Fruit fly (Drosophila melanogaster) whole organism, embryonic: ENCODE data around the gene wapl.

Experiments
- Abd-B ChIP-seq: fragments of 200-800 bp; sonication (Bioruptor generic); optimal IDR thresholded peaks from 2 replicates; lab custom pipeline; 2018; ENCODE audit warnings: missing biosample characterization, mild to moderate bottlenecking, missing genetic modification characterization, moderate library complexity
- Aef1 ChIP-seq: fragments of 200-800 bp; sonication (Bioruptor generic); IDR thresholded peaks from 3 replicates; pipeline ENCODE4 v1.3.6; 2022; ENCODE audit warnings: missing biosample characterization, missing genetic modification characterization
- Awh ChIP-seq: fragments of 200-800 bp; sonication (Bioruptor generic); IDR thresholded peaks from 2 replicates; pipeline ENCODE4, ENCODE4 v1.3.6; 2022; ENCODE audit warnings: missing biosample characterization, missing genetic modification characterization
- BtbVII ChIP-seq: fragments of 200-800 bp; sonication (Bioruptor generic); optimal IDR thresholded peaks from 3 replicates; lab custom pipeline; 2017; ENCODE audit warnings: missing biosample characterization, mild to moderate bottlenecking, missing genetic modification characterization
- CG12219 ChIP-seq: fragments of 200-800 bp; sonication (Bioruptor generic); optimal IDR thresholded peaks from 3 replicates; lab custom pipeline; 2018; ENCODE audit warnings: missing biosample characterization, mild to moderate bottlenecking, missing genetic modification characterization
- CG12236 ChIP-seq: fragments of 200-800 bp; sonication (Bioruptor generic); optimal IDR thresholded peaks from 2 replicates; lab custom pipeline; 2016; ENCODE audit warnings: missing biosample characterization, missing genetic modification characterization
- CG16863 ChIP-seq: fragments of 200-800 bp; sonication (Bioruptor generic); optimal IDR thresholded peaks from 3 replicates; lab custom pipeline; 2016; ENCODE audit warnings: missing biosample characterization, missing genetic modification characterization
- CG17802 ChIP-seq: fragments of 200-800 bp; sonication (Bioruptor generic); optimal IDR thresholded peaks from 2 replicates; lab custom pipeline; 2018; ENCODE audit warnings: missing biosample characterization, mild to moderate bottlenecking, missing genetic modification characterization, moderate library complexity
- CG18599 ChIP-seq: fragments of 200-800 bp; sonication (Bioruptor generic); optimal IDR thresholded peaks from 3 replicates; lab custom pipeline; 2017; ENCODE audit warnings: missing biosample characterization, missing genetic modification characterization, mild to moderate bottlenecking, moderate library complexity, missing genetic modification reagents
- CG2116 ChIP-seq: fragments of 200-800 bp; sonication (Bioruptor generic); optimal IDR thresholded peaks from 3 replicates; lab custom pipeline; 2018; ENCODE audit warnings: missing biosample characterization, mild to moderate bottlenecking, missing genetic modification characterization
- CG3838 ChIP-seq: fragments of 200-800 bp; sonication (Bioruptor generic); optimal IDR thresholded peaks from 3 replicates; lab custom pipeline; 2016; ENCODE audit warnings: missing biosample characterization, missing genetic modification characterization
- CG4360 ChIP-seq: fragments of 200-800 bp; sonication (Bioruptor generic); IDR thresholded peaks from 2 replicates; pipeline ENCODE4 v1.3.6; 2022; ENCODE audit warnings: missing biosample characterization, missing genetic modification characterization
- CG43689 ChIP-seq: fragments of 200-800 bp; sonication (Bioruptor generic); IDR thresholded peaks from 2 replicates; pipeline ENCODE4 v1.3.6; 2022; ENCODE audit warnings: missing biosample characterization, missing genetic modification characterization
- CG4854 ChIP-seq: fragments of 200-800 bp; sonication (Bioruptor generic); optimal IDR thresholded peaks from 2 replicates; lab custom pipeline; 2016; ENCODE audit warnings: missing biosample characterization, missing genetic modification characterization, inconsistent platforms
- CG8388 ChIP-seq: fragments of 200-800 bp; sonication (Bioruptor generic); optimal IDR thresholded peaks from 2 replicates; lab custom pipeline; 2019; ENCODE audit warnings: missing biosample characterization, mild to moderate bottlenecking, missing genetic modification characterization, moderate library complexity
- CrebB ChIP-seq: fragments of 200-800 bp; sonication (Bioruptor generic); optimal IDR thresholded peaks from 3 replicates; lab custom pipeline; 2018; ENCODE audit warnings: missing biosample characterization, mild to moderate bottlenecking, missing genetic modification characterization
- Dad ChIP-seq: fragments of 200-800 bp; sonication (Bioruptor generic); optimal IDR thresholded peaks from 3 replicates; lab custom pipeline; 2016; ENCODE audit warnings: missing biosample characterization, missing genetic modification characterization
- Gsc ChIP-seq: fragments of 200-800 bp; sonication (Bioruptor generic); IDR thresholded peaks from 2 replicates; pipeline ENCODE4 v1.3.6; 2022; ENCODE audit warnings: missing biosample characterization, missing genetic modification characterization
- Hmx ChIP-seq: fragments of 200-800 bp; sonication (Bioruptor generic); optimal IDR thresholded peaks from 2 replicates; lab custom pipeline; 2016; ENCODE audit warnings: missing biosample characterization, missing genetic modification characterization
- Hr51 ChIP-seq, 2 experiments: fragments of 200-800 bp; sonication (Bioruptor generic); optimal IDR thresholded peaks; 2 replicates in 1 of 2; 3 replicates in 1 of 2; lab custom pipeline; 2016 to 2018; ENCODE audit warnings: missing biosample characterization in 2 of 2, missing genetic modification characterization in 2 of 2, mild to moderate bottlenecking in 1 of 2, moderate library complexity in 1 of 2
- NFAT ChIP-seq: fragments of 200-800 bp; sonication (Bioruptor generic); IDR thresholded peaks from 2 replicates; pipeline ENCODE4 v1.3.6; 2022; ENCODE audit warnings: missing biosample characterization, missing genetic modification characterization
- Nf-YB ChIP-seq: fragments of 200-800 bp; sonication (Bioruptor generic); optimal IDR thresholded peaks from 3 replicates; lab custom pipeline; 2019; ENCODE audit warnings: missing biosample characterization, mild to moderate bottlenecking, missing genetic modification characterization, moderate library complexity
- Opbp ChIP-seq: fragments of 200-800 bp; sonication (Bioruptor generic); IDR thresholded peaks from 3 replicates; pipeline ENCODE4 v1.3.6; 2022; ENCODE audit warnings: missing biosample characterization, missing genetic modification characterization; ENCODE audit not compliant: partially characterized antibody
- Pdp1 ChIP-seq, 2 experiments: fragments of 200-800 bp; sonication (Bioruptor generic); optimal IDR thresholded peaks; 3 replicates each; lab custom pipeline; 2016; ENCODE audit warnings: missing biosample characterization in 2 of 2, missing genetic modification characterization in 2 of 2, mild to moderate bottlenecking in 1 of 2, moderate library complexity in 1 of 2
- Ptx1 ChIP-seq: fragments of 200-800 bp; sonication (Bioruptor generic); IDR thresholded peaks from 2 replicates; pipeline ENCODE4 v1.3.6; 2022; ENCODE audit warnings: missing biosample characterization, missing genetic modification characterization
- Rfx ChIP-seq: fragments of 200-800 bp; sonication (Bioruptor generic); IDR thresholded peaks from 2 replicates; pipeline ENCODE4 v1.3.6; 2022; ENCODE audit warnings: missing biosample characterization, missing genetic modification characterization
- Trl ChIP-seq, 3 experiments: fragments of >200 bp in 2 of 3; fragments of 200-800 bp in 1 of 3; sonication (Bioruptor generic) in 1 of 3; optimal IDR thresholded peaks; 2 replicates in 1 of 3; 3 replicates in 2 of 3; lab custom pipeline; 2016 to 2017; ENCODE audit warnings: missing biosample characterization in 1 of 3, missing genetic modification characterization in 1 of 3
- Xbp1 ChIP-seq: fragments of 200-800 bp; sonication (Bioruptor generic); optimal IDR thresholded peaks from 3 replicates; lab custom pipeline; 2016; ENCODE audit warnings: missing biosample characterization, mild to moderate bottlenecking, missing genetic modification characterization
- abd-A ChIP-seq: fragments of 200-800 bp; sonication (Bioruptor generic); optimal IDR thresholded peaks from 3 replicates; lab custom pipeline; 2019; ENCODE audit warnings: missing biosample characterization, mild to moderate bottlenecking, missing genetic modification characterization, moderate library complexity
- ase ChIP-seq: fragments of 200-800 bp; sonication (Bioruptor generic); IDR thresholded peaks from 3 replicates; pipeline ENCODE4 v1.3.6; 2022; ENCODE audit warnings: missing biosample characterization, missing genetic modification characterization
- ash1 ChIP-seq: fragments of 200-800 bp; sonication (Bioruptor generic); optimal IDR thresholded peaks from 2 replicates; lab custom pipeline; 2018; ENCODE audit warnings: missing biosample characterization, mild to moderate bottlenecking, missing genetic modification characterization
- bab2 ChIP-seq: fragments of 200-800 bp; sonication (Bioruptor generic); optimal IDR thresholded peaks from 2 replicates; lab custom pipeline; 2016; ENCODE audit warnings: missing biosample characterization, missing genetic modification characterization
- chinmo ChIP-seq: fragments of 200-800 bp; sonication (Bioruptor generic); IDR thresholded peaks from 4 replicates; pipeline ENCODE4 v1.3.6; 2022; ENCODE audit warnings: missing biosample characterization, missing genetic modification characterization; ENCODE audit not compliant: partially characterized antibody
- dmrt11E ChIP-seq: fragments of 200-800 bp; sonication (Bioruptor generic); optimal IDR thresholded peaks from 3 replicates; lab custom pipeline; 2018; ENCODE audit warnings: missing biosample characterization, mild to moderate bottlenecking, missing genetic modification characterization, moderate library complexity
- ewg ChIP-seq: fragments of 200-800 bp; sonication (Bioruptor generic); optimal IDR thresholded peaks from 3 replicates; lab custom pipeline; 2017; ENCODE audit warnings: mild to moderate bottlenecking, missing biosample characterization, missing genetic modification reagents, missing genetic modification characterization
- exex ChIP-seq: fragments of 200-800 bp; sonication (Bioruptor generic); optimal IDR thresholded peaks from 4 replicates; lab custom pipeline; 2018; ENCODE audit warnings: missing biosample characterization, mild to moderate bottlenecking, missing genetic modification characterization, moderate library complexity
- ftz-f1 ChIP-seq: fragments of 200-800 bp; sonication (Bioruptor generic); optimal IDR thresholded peaks from 2 replicates; lab custom pipeline; 2016; ENCODE audit warnings: missing biosample characterization, missing genetic modification characterization
- jigr1 ChIP-seq: fragments of 200-800 bp; sonication (Bioruptor generic); IDR thresholded peaks from 3 replicates; pipeline ENCODE4 v1.3.6; 2022; ENCODE audit warnings: missing biosample characterization, missing genetic modification characterization
- kah ChIP-seq: fragments of 200-800 bp; sonication (Bioruptor generic); optimal IDR thresholded peaks from 2 replicates; lab custom pipeline; 2018; ENCODE audit warnings: missing biosample characterization, mild to moderate bottlenecking, missing genetic modification characterization
- repo ChIP-seq: fragments of 200-800 bp; sonication (Bioruptor generic); optimal IDR thresholded peaks from 2 replicates; lab custom pipeline; 2016; ENCODE audit warnings: missing biosample characterization, missing genetic modification characterization
- run ChIP-seq: fragments of 200-800 bp; sonication (Bioruptor generic); optimal IDR thresholded peaks from 3 replicates; lab custom pipeline; 2018; ENCODE audit warnings: missing biosample characterization, mild to moderate bottlenecking, missing genetic modification characterization
- scrt ChIP-seq: fragments of 200-800 bp; sonication (Bioruptor generic); optimal IDR thresholded peaks from 2 replicates; lab custom pipeline; 2018; ENCODE audit warnings: missing biosample characterization, mild to moderate bottlenecking, missing genetic modification characterization, moderate library complexity
- sens ChIP-seq: fragments of 200-800 bp; sonication (Bioruptor generic); peaks from one replicate; lab custom pipeline; 2016; ENCODE audit warnings: missing biosample characterization, missing genetic modification characterization
- shn ChIP-seq: fragments of 200-800 bp; sonication (Bioruptor generic); optimal IDR thresholded peaks from 3 replicates; lab custom pipeline; 2016; ENCODE audit warnings: missing biosample characterization, missing genetic modification characterization
- tna ChIP-seq: fragments of 200-800 bp; sonication (Bioruptor generic); IDR thresholded peaks from 2 replicates; pipeline ENCODE4 v1.3.6; 2022; ENCODE audit warnings: missing biosample characterization, missing genetic modification characterization; ENCODE audit not compliant: partially characterized antibody
- vnd ChIP-seq: fragments of 200-800 bp; sonication (Bioruptor generic); IDR thresholded peaks from 3 replicates; pipeline ENCODE4 v1.3.6; 2022; ENCODE audit warnings: missing biosample characterization, missing genetic modification characterization; ENCODE audit not compliant: partially characterized antibody
- zf30C ChIP-seq: fragments of 200-800 bp; sonication (Bioruptor generic); optimal IDR thresholded peaks from 3 replicates; lab custom pipeline; 2018; ENCODE audit warnings: missing biosample characterization, mild to moderate bottlenecking, missing genetic modification characterization

Gene wapl

dm6 chrX:2138417-2138816 is 20.4 kb downstream of the wapl start (continued):
- peak; percentile 75 for TF ChIP-seq scrt (GFP tag; lab: Kevin White, UChicago)
- no peak for TF ChIP-seq Rfx (GFP tag; lab: Robert Waterston, UW)
- TF ChIP-seq Aef1 (GFP tag; lab: Robert Waterston, UW), result peak; percentile 64; the same call in 2 of the 3 replicates
- TF ChIP-seq Xbp1 (GFP tag; lab: Kevin White, UChicago), result no peak
- TF ChIP-seq Trl (optimal IDR thresholded peaks at IDR 0.05; lab: Kevin White, UChicago), result peak in 1 of 2 experiments; percentile 76
- TF ChIP-seq Trl (GFP tag; optimal IDR thresholded peaks at IDR 0.05; lab: Kevin White, UChicago), result no peak
- TF ChIP-seq sens (GFP tag; lab: Kevin White, UChicago), result peak; percentile 51
- TF ChIP-seq Hr51 (GFP tag; optimal IDR thresholded peaks at IDR 0.05; lab: Kevin White, UChicago), result peak in 1 of 2 experiments; percentile 22
- 0 out of 3 replicates have a peak, but pooled peaks have one; percentile 27 for TF ChIP-seq Opbp (GFP tag; lab: Robert Waterston, UW)
- no peak for TF ChIP-seq tna (GFP tag; lab: Robert Waterston, UW)
- peak; percentile 18 for TF ChIP-seq exex (tag; lab: Kevin White, UChicago)
- peak in 1 of 2 experiments; percentile 11 for TF ChIP-seq Pdp1 (GFP tag; optimal IDR thresholded peaks at IDR 0.05; lab: Kevin White, UChicago)
- peak; percentile 64 for TF ChIP-seq Awh (GFP tag; lab: Robert Waterston, UW)
- peak; percentile 94 for TF ChIP-seq CG4360 (GFP tag; lab: Robert Waterston, UW)
- TF ChIP-seq Nf-YB (GFP tag; lab: Kevin White, UChicago), result peak; percentile 79
- no peak for TF ChIP-seq CG3838 (GFP tag; lab: Kevin White, UChicago)
- peak; percentile 5 for TF ChIP-seq ftz-f1
- no peak for TF ChIP-seq BtbVII (GFP tag; lab: Kevin White, UChicago)
- TF ChIP-seq Abd-B (GFP tag; lab: Kevin White, UChicago), result peak; percentile 60
- TF ChIP-seq kah, result no peak
- TF ChIP-seq abd-A (tag; lab: Kevin White, UChicago), result peak; percentile 95
- no peak for TF ChIP-seq Hmx (GFP tag; lab: Kevin White, UChicago)
- peak; percentile 13 for TF ChIP-seq CG18599 (GFP tag; lab: Kevin White, UChicago)
- peak; percentile 79 for TF ChIP-seq ewg (GFP tag; lab: Kevin White, UChicago)

- 0 out of 4 replicates have a peak, but pooled peaks have one; percentile 48 for TF ChIP-seq chinmo
- TF ChIP-seq zf30C, result no peak
- TF ChIP-seq, all 482 proteins: peak for 1
Observed at dm6 chrX:2138342-2138416, 20.6 kb downstream of the wapl start, which contains the start of gene ph-p. Gene ph-p (minus strand): TSS chrX:2138371.

- TF ChIP-seq CG12236 (GFP tag; lab: Kevin White, UChicago) (peak; percentile 90), repo (GFP tag; lab: Kevin White, UChicago) (peak; percentile 88), CG8388 (GFP tag; lab: Kevin White, UChicago) (peak; percentile 99), Ptx1 (GFP tag; lab: Robert Waterston, UW) (peak; percentile 99), Dad (GFP tag; lab: Kevin White, UChicago) (peak; percentile 93), CrebB (peak; percentile 99), CG43689 (peak; percentile 96), CG12219 (peak; percentile 99), Gsc (peak; percentile 96), kah (peak; percentile 97), CG17802 (tag; lab: Kevin White, UChicago) (peak; percentile 92), jigr1 (peak; percentile 98), NFAT (GFP tag; lab: Robert Waterston, UW) (peak; percentile 96), CG16863 (peak; percentile 89), CG4854 (peak; percentile 96), ash1 (GFP tag; lab: Kevin White, UChicago) (peak; percentile 85), dmrt11E (tag; lab: Kevin White, UChicago) (peak; percentile 100), vnd (peak; percentile 80), bab2 (GFP tag; lab: Kevin White, UChicago) (peak; percentile 79), ase (peak; percentile 97), CG2116 (GFP tag; lab: Kevin White, UChicago) (peak; percentile 85), shn (peak; percentile 85), run (tag; lab: Kevin White, UChicago) (peak; percentile 99)
Observed at dm6 chrX:2137587-2138341, 21.0 kb downstream of the wapl start.
